Fruit fly (Drosophila melanogaster): Measurements from ENCODE around the gene CG32074.

- no peak for TF ChIP-seq EcR (GFP tag; optimal IDR thresholded peaks at IDR 0.05)
- TF ChIP-seq fd96Ca (GFP tag; IDR thresholded peaks at IDR 0.05), result no peak
- TF ChIP-seq CG10348 (GFP tag; IDR thresholded peaks at IDR 0.05), result no peak
- no peak for TF ChIP-seq rn (GFP tag; IDR thresholded peaks at IDR 0.05)
- TF ChIP-seq Ets98B (GFP tag; IDR thresholded peaks at IDR 0.05), result no peak
Measured at dm6 chr3L:11102930-11103329, 29.2 kb downstream of the CG32074 start, which contains the start of gene Elo68alpha.

Measured in whole organism, pupa.